Worm (Caenorhabditis elegans) whole organism, L1 larva: ENCODE data around the gene clec-26.

Experiments used
- F16B12.6 ChIP-seq: fragments of 150-350 bp; optimal IDR thresholded peaks from 2 replicates; lab custom pipeline; 2014; ENCODE audit warnings: missing biosample characterization, missing genetic modification characterization
- aha-1 ChIP-seq: fragments of 150-350 bp; optimal IDR thresholded peaks from 2 replicates; lab custom pipeline; 2014; ENCODE audit warnings: missing biosample characterization, missing genetic modification characterization
- alr-1 ChIP-seq: fragments of 200-800 bp; sonication (Bioruptor generic); optimal IDR thresholded peaks from 2 replicates; lab custom pipeline; 2018; ENCODE audit warnings: borderline replicate concordance, mild to moderate bottlenecking, missing genetic modification characterization, missing compliant biosample characterization
- blmp-1 ChIP-seq: fragments of 150-350 bp; optimal IDR thresholded peaks from 2 replicates; lab custom pipeline; 2014; ENCODE audit warnings: missing biosample characterization, missing genetic modification characterization
- ceh-63 ChIP-seq: fragments of 200-800 bp; sonication (Bioruptor generic); optimal IDR thresholded peaks from 2 replicates; lab custom pipeline; 2018; ENCODE audit warnings: mild to moderate bottlenecking, missing genetic modification characterization, missing compliant biosample characterization
- ceh-82 ChIP-seq, 3 experiments: fragments of 150-350 bp in 1 of 3; sonication (generic microtip) in 2 of 3; optimal IDR thresholded peaks; 2 replicates each; lab custom pipeline; 2014 to 2017; ENCODE audit warnings: missing biosample characterization in 3 of 3, missing genetic modification characterization in 3 of 3
- ceh-88 ChIP-seq: fragments of 200-800 bp; sonication (Bioruptor generic); IDR thresholded peaks from 2 replicates; pipeline ENCODE4 v1.3.6; 2022; ENCODE audit warnings: missing genetic modification characterization, missing compliant biosample characterization
- dsc-1 ChIP-seq: sonication (generic microtip); optimal IDR thresholded peaks from 2 replicates; lab custom pipeline; 2016; ENCODE audit warnings: mild to moderate bottlenecking, missing genetic modification characterization, missing compliant biosample characterization
- efl-1 ChIP-seq, 4 experiments: fragments of 150-350 bp; optimal IDR thresholded peaks in 3 of 4; peaks in 1 of 4; 1 replicate in 1 of 4; 2 replicates in 3 of 4; lab custom pipeline; 2014; ENCODE audit warnings: missing biosample characterization in 2 of 4, missing genetic modification characterization in 2 of 4, missing genetic modification reagents in 2 of 4
- egl-27 ChIP-seq, 2 experiments: fragments of 150-350 bp in 1 of 2; sonication (generic microtip); optimal IDR thresholded peaks; 3 replicates each; lab custom pipeline; 2017 to 2018; ENCODE audit warnings: missing biosample characterization in 2 of 2, missing genetic modification characterization in 2 of 2, missing genetic modification reagents in 2 of 2
- elt-2 ChIP-seq: sonication (generic microtip); optimal IDR thresholded peaks from 2 replicates; lab custom pipeline; 2016; ENCODE audit warnings: missing genetic modification characterization, mild to moderate bottlenecking, inconsistent platforms, missing compliant biosample characterization, missing genetic modification reagents
- ets-5 ChIP-seq: fragments of 200-800 bp; sonication (Bioruptor generic); IDR thresholded peaks from 2 replicates; pipeline ENCODE4 v1.3.6; 2022; ENCODE audit warnings: missing genetic modification characterization, missing compliant biosample characterization
- fkh-10 ChIP-seq: sonication (generic microtip); optimal IDR thresholded peaks from 2 replicates; lab custom pipeline; 2017; ENCODE audit warnings: missing biosample characterization, missing genetic modification reagents, missing genetic modification characterization
- fkh-8 ChIP-seq: sonication (generic microtip); optimal IDR thresholded peaks from 2 replicates; lab custom pipeline; 2016; ENCODE audit warnings: mild to moderate bottlenecking, missing genetic modification characterization, missing compliant biosample characterization
- grh-1 ChIP-seq: fragments of 200-800 bp; sonication (Bioruptor generic); IDR thresholded peaks from 2 replicates; pipeline ENCODE4 v1.3.6; 2022; ENCODE audit warnings: missing genetic modification reagents, missing genetic modification characterization, missing compliant biosample characterization
- isw-1 ChIP-seq: fragments of 200-800 bp; sonication (Bioruptor generic); IDR thresholded peaks from 2 replicates; pipeline ENCODE4 v1.3.6; 2022; ENCODE audit warnings: missing genetic modification characterization, missing compliant biosample characterization
- jun-1 ChIP-seq: fragments of 150-350 bp; optimal IDR thresholded peaks from 2 replicates; lab custom pipeline; 2014; ENCODE audit warnings: missing biosample characterization, missing genetic modification reagents, missing genetic modification characterization
- lin-13 ChIP-seq: fragments of 150-350 bp; optimal IDR thresholded peaks from 2 replicates; lab custom pipeline; 2014; ENCODE audit warnings: missing biosample characterization, missing genetic modification reagents, missing genetic modification characterization
- lin-14 ChIP-seq: fragments of 200-800 bp; sonication (Bioruptor generic); optimal IDR thresholded peaks from 2 replicates; lab custom pipeline; 2018; ENCODE audit warnings: mild to moderate bottlenecking, missing genetic modification characterization, moderate library complexity, missing compliant biosample characterization
- lin-35 ChIP-seq, 2 experiments: fragments of 150-350 bp; optimal IDR thresholded peaks; 2 replicates each; lab custom pipeline; 2014; ENCODE audit warnings: missing biosample characterization in 2 of 2, missing genetic modification characterization in 2 of 2, missing genetic modification reagents in 2 of 2
- lin-39 ChIP-seq: fragments of 150-350 bp; optimal IDR thresholded peaks from 2 replicates; lab custom pipeline; 2014; ENCODE audit warnings: missing biosample characterization, missing genetic modification reagents, missing genetic modification characterization
- mdl-1 ChIP-seq, 2 experiments: fragments of 150-350 bp; optimal IDR thresholded peaks; 2 replicates each; lab custom pipeline; 2014 to 2017; ENCODE audit warnings: missing biosample characterization in 2 of 2, missing genetic modification characterization in 2 of 2, inconsistent platforms in 1 of 2
- mef-2 ChIP-seq: fragments of 150-350 bp; optimal IDR thresholded peaks from 2 replicates; lab custom pipeline; 2014; ENCODE audit warnings: missing biosample characterization, missing genetic modification characterization
- nhr-237 ChIP-seq: fragments of 150-350 bp; optimal IDR thresholded peaks from 2 replicates; lab custom pipeline; 2014; ENCODE audit warnings: missing biosample characterization, missing genetic modification characterization
- nhr-28 ChIP-seq: fragments of 150-350 bp; optimal IDR thresholded peaks from 2 replicates; lab custom pipeline; 2014; ENCODE audit warnings: missing biosample characterization, missing genetic modification characterization
- nhr-47 ChIP-seq: sonication (generic microtip); optimal IDR thresholded peaks from 2 replicates; lab custom pipeline; 2016; ENCODE audit warnings: mild to moderate bottlenecking, missing genetic modification characterization, moderate library complexity, missing compliant biosample characterization
- nhr-84 ChIP-seq: sonication (generic microtip); optimal IDR thresholded peaks from 2 replicates; lab custom pipeline; 2017; ENCODE audit warnings: missing biosample characterization, missing genetic modification characterization
- pqm-1 ChIP-seq: sonication (generic microtip); optimal IDR thresholded peaks from 3 replicates; lab custom pipeline; 2017; ENCODE audit warnings: missing biosample characterization, missing genetic modification characterization
- snpc-4 ChIP-seq: fragments of 150-350 bp; optimal IDR thresholded peaks from 2 replicates; lab custom pipeline; 2014; ENCODE audit warnings: missing biosample characterization, missing genetic modification characterization
- sptf-1 ChIP-seq: fragments of 150-350 bp; optimal IDR thresholded peaks from 2 replicates; lab custom pipeline; 2014; ENCODE audit warnings: missing biosample characterization, missing genetic modification characterization
- sup-37 ChIP-seq: fragments of 200-800 bp; sonication (Bioruptor generic); optimal IDR thresholded peaks from 2 replicates; lab custom pipeline; 2018; ENCODE audit warnings: mild to moderate bottlenecking, missing genetic modification characterization, missing compliant biosample characterization
- tbx-2 ChIP-seq: sonication (generic microtip); optimal IDR thresholded peaks from 2 replicates; lab custom pipeline; 2016; ENCODE audit warnings: missing genetic modification characterization, missing compliant biosample characterization
- unc-130 ChIP-seq: fragments of 150-350 bp; optimal IDR thresholded peaks from 2 replicates; lab custom pipeline; 2017; ENCODE audit warnings: missing biosample characterization, missing genetic modification characterization, inconsistent platforms
- unc-98 ChIP-seq: fragments of 200-800 bp; sonication (Bioruptor generic); IDR thresholded peaks from 2 replicates; pipeline ENCODE4 v1.3.6; 2022; ENCODE audit warnings: missing genetic modification characterization, missing compliant biosample characterization
- zag-1 ChIP-seq: fragments of 150-350 bp; optimal IDR thresholded peaks from 2 replicates; lab custom pipeline; 2014; ENCODE audit warnings: missing biosample characterization, missing genetic modification characterization
- ztf-4 ChIP-seq: fragments of 150-350 bp; optimal IDR thresholded peaks from 2 replicates; lab custom pipeline; 2014; ENCODE audit warnings: missing biosample characterization, missing genetic modification characterization

Gene clec-26

DNA sequence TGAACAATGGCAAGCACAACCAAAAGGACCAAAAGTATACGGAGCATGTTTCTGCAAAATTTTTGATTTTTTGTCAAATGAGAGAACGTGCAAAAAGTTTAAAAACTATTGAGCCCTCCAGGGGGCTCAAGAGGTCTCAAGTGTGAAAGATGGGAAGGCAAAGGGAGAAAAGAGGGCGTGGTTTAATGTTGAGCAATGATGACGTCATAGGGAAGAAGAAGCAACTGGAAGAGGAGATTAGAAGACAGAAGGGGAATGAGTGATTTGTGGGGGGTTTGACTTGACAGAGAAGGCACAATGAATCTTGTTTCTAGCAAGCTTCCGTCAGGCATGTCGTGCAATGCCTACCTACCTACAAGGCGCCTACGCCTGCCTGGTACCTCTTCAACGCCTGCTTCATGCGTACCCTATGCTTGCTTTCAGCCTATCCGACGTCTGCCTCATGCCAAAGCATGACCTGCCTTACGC lies 27.1 kb upstream of the clec-26 start, which contains the start of gene T20B3.14:
Gene T20B3.14 (minus strand): TSS at position 51 of the 468 bp plus-strand sequence.
- peak; percentile 22 for TF ChIP-seq lin-14
- TF ChIP-seq nhr-84 (tag; lab: Kevin White, UChicago): no peak

ce11 chrV:16827485-16827884 lies 20.9 kb upstream of the clec-26 start, which contains the start of gene srh-216:
Gene srh-216, minus strand, starts transcription at chrV:16827585.
- TF ChIP-seq isw-1 (GFP tag; lab: Robert Waterston, UW): no peak
- no peak for TF ChIP-seq mef-2 (tag; lab: Kevin White, UChicago)
- TF ChIP-seq lin-35 (GFP tag; optimal IDR thresholded peaks at IDR 0.05; lab: Kevin White, UChicago): no peak
- TF ChIP-seq ets-5: no peak
- TF ChIP-seq unc-98 (GFP tag; lab: Robert Waterston, UW): no peak
- TF ChIP-seq nhr-237 (tag; lab: Kevin White, UChicago): no peak
- no peak for TF ChIP-seq ceh-63 (GFP tag; lab: Kevin White, UChicago)
- TF ChIP-seq pqm-1 (tag; lab: Kevin White, UChicago): no peak

ce11 chrV:16829396-16829795 lies 19.0 kb upstream of the clec-26 start, which contains the start of gene srh-214:
Gene srh-214, minus strand, starts transcription at chrV:16829755.
- TF ChIP-seq blmp-1: no peak
- no peak for TF ChIP-seq efl-1 (optimal IDR thresholded peaks at IDR 0.05; lab: Kevin White, UChicago)
- peak in 1 of 2 experiments; percentile 65 for TF ChIP-seq efl-1 (GFP tag; optimal IDR thresholded peaks at IDR 0.05 in 1 of 2; lab: Kevin White, UChicago)

DNA sequence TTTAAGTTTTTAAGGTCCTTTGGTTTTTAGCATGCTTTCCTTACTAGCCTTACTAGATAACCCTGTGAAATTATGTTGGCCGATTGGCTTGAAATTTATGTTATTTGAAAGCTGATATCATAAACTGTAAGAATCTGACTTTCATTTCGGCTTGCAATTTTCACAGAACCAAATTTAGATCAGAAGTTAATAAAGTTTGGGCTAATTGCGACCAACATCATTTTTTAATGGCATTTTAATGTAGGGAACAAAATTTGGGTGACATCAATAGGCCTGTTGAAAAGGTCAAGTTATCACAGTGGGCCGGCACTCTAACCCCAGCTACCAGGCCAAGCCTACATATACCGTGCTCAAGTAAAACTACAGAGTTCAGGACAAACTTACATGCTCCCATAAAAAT lies 17.1 kb upstream of the clec-26 start:
- TF ChIP-seq F16B12.6 (tag; lab: Kevin White, UChicago) (no peak), tbx-2 (tag; lab: Kevin White, UChicago) (no peak), unc-130 (tag; lab: Kevin White, UChicago) (no peak), lin-14 (no peak), sup-37 (GFP tag; lab: Kevin White, UChicago) (no peak), fkh-8 (tag; lab: Kevin White, UChicago) (no peak), nhr-47 (no peak), nhr-28 (tag; lab: Kevin White, UChicago) (no peak), aha-1 (tag; lab: Kevin White, UChicago) (no peak), zag-1 (tag; lab: Kevin White, UChicago) (no peak), ceh-88 (GFP tag; lab: Robert Waterston, UW) (no peak), jun-1 (tag; lab: Kevin White, UChicago) (no peak), mdl-1 (tag; optimal IDR thresholded peaks at IDR 0.05; lab: Kevin White, UChicago) (no peak), ztf-4 (tag; lab: Kevin White, UChicago) (no peak), ceh-82 (tag; optimal IDR thresholded peaks at IDR 0.05; lab: Kevin White, UChicago) (no peak)
- TF ChIP-seq, all 84 proteins: peak for 0

DNA sequence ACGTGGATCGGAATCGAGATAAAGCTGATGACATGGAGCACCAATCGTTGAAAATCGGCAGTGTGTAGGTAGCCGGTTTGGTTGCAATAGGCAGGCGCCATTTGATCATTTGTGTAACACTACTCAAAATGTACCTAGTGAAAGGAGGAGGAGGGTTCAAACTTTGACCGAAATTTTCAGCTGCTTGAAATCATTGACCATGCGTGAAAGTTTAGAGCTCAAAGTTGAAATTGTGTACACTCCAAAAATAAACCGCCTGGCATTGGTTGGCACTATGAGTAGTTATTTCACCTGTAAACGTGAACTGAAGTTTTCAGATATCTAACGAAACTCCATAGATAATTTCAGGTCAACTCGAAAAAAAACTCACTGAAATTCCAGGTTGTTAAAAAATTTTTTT lies 16.5 kb upstream of the clec-26 start, which contains the start of gene srh-215:
Gene srh-215 (minus strand): TSS at position 101 of the 400 bp plus-strand sequence.
- TF ChIP-seq grh-1 (GFP tag; lab: Robert Waterston, UW) (no peak), fkh-10 (GFP tag; lab: Kevin White, UChicago) (no peak), lin-13 (no peak), unc-98 (GFP tag; lab: Robert Waterston, UW) (no peak), sptf-1 (no peak), egl-27 (tag; optimal IDR thresholded peaks at IDR 0.05; lab: Kevin White, UChicago) (no peak), snpc-4 (tag; lab: Kevin White, UChicago) (no peak), dsc-1 (tag; lab: Kevin White, UChicago) (no peak), elt-2 (no peak), nhr-237 (tag; lab: Kevin White, UChicago) (no peak), lin-39 (tag; lab: Kevin White, UChicago) (no peak), alr-1 (tag; lab: Kevin White, UChicago) (no peak), aha-1 (tag; lab: Kevin White, UChicago) (no peak), efl-1 (optimal IDR thresholded peaks at IDR 0.05; lab: Kevin White, UChicago) (no peak), efl-1 (GFP tag; optimal IDR thresholded peaks at IDR 0.05 in 1 of 2; lab: Kevin White, UChicago) (no peak)
